Fruit fly (Drosophila melanogaster) whole organism, wandering third instar larva: ENCODE measurements around the gene Adgf-A2.

Source experiments
- CG32264 ChIP-seq: fragments of 200-800 bp; sonication (Bioruptor generic); optimal IDR thresholded peaks from 2 replicates; lab custom pipeline; 2016; ENCODE audit warnings: missing biosample characterization, missing genetic modification characterization
- Dfd ChIP-seq: fragments of >200 bp; optimal IDR thresholded peaks from 2 replicates; lab custom pipeline; 2017; ENCODE audit warnings: missing biosample characterization, missing genetic modification characterization
- Hnf4 ChIP-seq: fragments of 200-800 bp; sonication (Bioruptor generic); optimal IDR thresholded peaks from 2 replicates; lab custom pipeline; 2016; ENCODE audit warnings: missing biosample characterization, mild to moderate bottlenecking, missing genetic modification characterization
- Hr78 ChIP-seq: fragments of >200 bp; optimal IDR thresholded peaks from 2 replicates; lab custom pipeline; 2017; ENCODE audit warnings: missing biosample characterization, missing genetic modification characterization
- OdsH ChIP-seq: fragments of 200-800 bp; sonication (Bioruptor generic); optimal IDR thresholded peaks from 2 replicates; lab custom pipeline; 2016; ENCODE audit warnings: missing biosample characterization, mild to moderate bottlenecking, missing genetic modification characterization
- brk ChIP-seq: fragments of 200-800 bp; sonication (Bioruptor generic); optimal IDR thresholded peaks from 2 replicates; lab custom pipeline; 2016; ENCODE audit warnings: missing biosample characterization, mild to moderate bottlenecking, missing genetic modification characterization
- fru ChIP-seq: fragments of 200-800 bp; sonication (Bioruptor generic); optimal IDR thresholded peaks from 3 replicates; lab custom pipeline; 2016; ENCODE audit warnings: missing biosample characterization, mild to moderate bottlenecking, missing genetic modification characterization
- psq ChIP-seq: fragments of 200-800 bp; sonication (Bioruptor generic); optimal IDR thresholded peaks from 3 replicates; lab custom pipeline; 2017; ENCODE audit warnings: missing biosample characterization, mild to moderate bottlenecking, missing genetic modification characterization, moderate library complexity
- tai ChIP-seq: sonication (Bioruptor generic); optimal IDR thresholded peaks from 2 replicates; lab custom pipeline; 2016; ENCODE audit warnings: missing biosample characterization, missing genetic modification characterization
- usp ChIP-seq: fragments of >200 bp; optimal IDR thresholded peaks from 2 replicates; lab custom pipeline; 2017; ENCODE audit warnings: missing biosample characterization, missing genetic modification characterization

dm6 chr3L:17808597-17809213, 44.7 kb upstream of the Adgf-A2 start, which contains the start of gene CG32191:
- TF ChIP-seq Hnf4 (GFP tag; lab: Kevin White, UChicago) = no peak
- TF ChIP-seq psq (GFP tag; lab: Kevin White, UChicago) = no peak
- no peak for TF ChIP-seq Hr78 (GFP tag; lab: Kevin White, UChicago)
- TF ChIP-seq OdsH = no peak
- no peak for TF ChIP-seq fru (GFP tag; lab: Kevin White, UChicago)
- no peak for TF ChIP-seq tai (GFP tag; lab: Kevin White, UChicago)
- TF ChIP-seq usp (GFP tag; lab: Kevin White, UChicago) = no peak
- TF ChIP-seq CG32264 (GFP tag; lab: Kevin White, UChicago) = no peak
- TF ChIP-seq Dfd (GFP tag; lab: Kevin White, UChicago) = no peak
- TF ChIP-seq brk = no peak
